Worm (Caenorhabditis elegans) whole organism, midembryonic: ENCODE results near the gene Y105C5A.26.
"Not testable (repeated sequence)": the region's sequence is repeated elsewhere in the genome, so short reads cannot be mapped to it uniquely, and the experiment has no call there.

ENCODE experiments used
- T22C8.4 ChIP-seq: fragments of 200-800 bp; sonication (Bioruptor generic); IDR thresholded peaks from 2 replicates; pipeline ENCODE4 v1.3.6; 2022; ENCODE audit warnings: missing genetic modification characterization, missing compliant biosample characterization
- cog-1 ChIP-seq: sonication (generic microtip); optimal IDR thresholded peaks from 2 replicates; lab custom pipeline; 2016; ENCODE audit warnings: missing genetic modification characterization, missing compliant biosample characterization
- flt-1 ChIP-seq: fragments of 200-800 bp; sonication (Bioruptor generic); IDR thresholded peaks from 2 replicates; pipeline ENCODE4 v1.3.6; 2022; ENCODE audit warnings: missing genetic modification characterization, missing compliant biosample characterization
- klf-2 ChIP-seq: fragments of 200-800 bp; sonication (Bioruptor generic); conservative IDR thresholded peaks from 2 replicates; pipeline ENCODE4 v1.3.6; 2022; ENCODE audit warnings: missing genetic modification reagents, missing genetic modification characterization, missing compliant biosample characterization
- med-1 ChIP-seq: sonication (generic microtip); optimal IDR thresholded peaks from 2 replicates; lab custom pipeline; 2017; ENCODE audit warnings: missing genetic modification characterization, mild to moderate bottlenecking, missing compliant biosample characterization, antibody characterized with exemption, missing genetic modification reagents; ENCODE audit not compliant: insufficient read depth
- ref-1 ChIP-seq: fragments of 200-800 bp; sonication (Bioruptor generic); conservative IDR thresholded peaks from 2 replicates; pipeline ENCODE4 v1.3.6; 2022; ENCODE audit warnings: missing genetic modification reagents, missing genetic modification characterization, missing compliant biosample characterization
- tab-1 ChIP-seq: fragments of 200-800 bp; sonication (Bioruptor generic); IDR thresholded peaks from 2 replicates; pipeline ENCODE4 v1.3.6; 2022; ENCODE audit warnings: missing genetic modification characterization, missing compliant biosample characterization
- ztf-23 ChIP-seq: fragments of 200-800 bp; sonication (Bioruptor generic); IDR thresholded peaks from 2 replicates; pipeline ENCODE4 v1.3.6; 2022; ENCODE audit warnings: missing genetic modification reagents, missing genetic modification characterization, missing compliant biosample characterization
- ztf-29 ChIP-seq: fragments of 200-800 bp; sonication (Bioruptor generic); IDR thresholded peaks from 2 replicates; pipeline ENCODE4 v1.3.6; 2022; ENCODE audit warnings: missing genetic modification reagents, missing genetic modification characterization, missing compliant biosample characterization

Gene Y105C5A.26

ce11 chrIV:15681445-15681844 lies at the start of gene Y105C5A.26:
Y105C5A.26 (minus strand) TSS chrIV:15681545.
- TF ChIP-seq med-1 (GFP tag; lab: Kevin White, UChicago); ztf-23 (GFP tag; lab: Robert Waterston, UW); ztf-29 (GFP tag; lab: Robert Waterston, UW): not testable (repeated sequence)

ce11 chrIV:15729583-15729982 lies 48.2 kb upstream of the Y105C5A.26 start:
- TF ChIP-seq ref-1, result peak; percentile 26; the same call in 1 of the 2 replicates

- TF ChIP-seq cog-1 (tag; lab: Kevin White, UChicago), result no peak
- TF ChIP-seq med-1 (GFP tag; lab: Kevin White, UChicago), result no peak
- TF ChIP-seq ref-1, result no peak
- TF ChIP-seq flt-1, result no peak
- TF ChIP-seq ztf-29 (GFP tag; lab: Robert Waterston, UW), result no peak
- TF ChIP-seq T22C8.4 (GFP tag; lab: Robert Waterston, UW), result no peak
Measured at ce11 chrIV:15726175-15726574, 44.8 kb upstream of the Y105C5A.26 start.

ce11 chrIV:15718442-15718841 lies 37.1 kb upstream of the Y105C5A.26 start:
- TF ChIP-seq flt-1 (no peak), ztf-23 (GFP tag; lab: Robert Waterston, UW) (no peak), cog-1 (tag; lab: Kevin White, UChicago) (no peak), ref-1 (no peak), T22C8.4 (GFP tag; lab: Robert Waterston, UW) (no peak), ztf-29 (GFP tag; lab: Robert Waterston, UW) (no peak)

ce11 chrIV:15701962-15702361 lies 20.6 kb upstream of the Y105C5A.26 start:
- TF ChIP-seq flt-1 (no peak), ref-1 (no peak), med-1 (GFP tag; lab: Kevin White, UChicago) (no peak), ztf-29 (GFP tag; lab: Robert Waterston, UW) (no peak), ztf-23 (GFP tag; lab: Robert Waterston, UW) (no peak), tab-1 (GFP tag; lab: Robert Waterston, UW) (no peak), klf-2 (no peak), T22C8.4 (GFP tag; lab: Robert Waterston, UW) (no peak)

ce11 chrIV:15701459-15701858 lies 20.1 kb upstream of the Y105C5A.26 start:
- TF ChIP-seq ztf-29 (GFP tag; lab: Robert Waterston, UW) (no peak), med-1 (GFP tag; lab: Kevin White, UChicago) (no peak), flt-1 (no peak), cog-1 (tag; lab: Kevin White, UChicago) (no peak), ztf-23 (GFP tag; lab: Robert Waterston, UW) (no peak), T22C8.4 (GFP tag; lab: Robert Waterston, UW) (no peak), tab-1 (GFP tag; lab: Robert Waterston, UW) (no peak), ref-1 (no peak), klf-2 (no peak)

- no peak for TF ChIP-seq ztf-23 (GFP tag; lab: Robert Waterston, UW)
- TF ChIP-seq klf-2, result no peak
- no peak for TF ChIP-seq cog-1 (tag; lab: Kevin White, UChicago)
- no peak for TF ChIP-seq tab-1 (GFP tag; lab: Robert Waterston, UW)
- TF ChIP-seq ztf-29 (GFP tag; lab: Robert Waterston, UW), result no peak
- no peak for TF ChIP-seq flt-1
- no peak for TF ChIP-seq T22C8.4 (GFP tag; lab: Robert Waterston, UW)
- no peak for TF ChIP-seq med-1 (GFP tag; lab: Kevin White, UChicago)
- TF ChIP-seq ref-1, result no peak
Measured at ce11 chrIV:15696786-15697185, 15.4 kb upstream of the Y105C5A.26 start.

- TF ChIP-seq flt-1 (no peak), T22C8.4 (GFP tag; lab: Robert Waterston, UW) (no peak), ztf-29 (GFP tag; lab: Robert Waterston, UW) (no peak), tab-1 (GFP tag; lab: Robert Waterston, UW) (no peak), klf-2 (no peak), cog-1 (tag; lab: Kevin White, UChicago) (no peak), med-1 (GFP tag; lab: Kevin White, UChicago) (no peak), ztf-23 (GFP tag; lab: Robert Waterston, UW) (no peak), ref-1 (no peak)
Measured at ce11 chrIV:15695274-15695673, 13.9 kb upstream of the Y105C5A.26 start.

- TF ChIP-seq ztf-23 (GFP tag; lab: Robert Waterston, UW), result no peak
- TF ChIP-seq flt-1, result no peak
- no peak for TF ChIP-seq T22C8.4 (GFP tag; lab: Robert Waterston, UW)
- TF ChIP-seq tab-1 (GFP tag; lab: Robert Waterston, UW), result no peak
- TF ChIP-seq klf-2, result no peak
- no peak for TF ChIP-seq ref-1
- TF ChIP-seq cog-1 (tag; lab: Kevin White, UChicago), result no peak
- no peak for TF ChIP-seq med-1 (GFP tag; lab: Kevin White, UChicago)
- TF ChIP-seq ztf-29 (GFP tag; lab: Robert Waterston, UW), result no peak
Measured at ce11 chrIV:15693268-15693667, 11.9 kb upstream of the Y105C5A.26 start.

- no peak for TF ChIP-seq cog-1 (tag; lab: Kevin White, UChicago)
Measured at ce11 chrIV:15691829-15692228, 10.5 kb upstream of the Y105C5A.26 start.
